Fruit fly (Drosophila melanogaster) whole organism, larva: Measurements from ENCODE around the gene Oatp30B.

Experiments
- noc ChIP-seq: fragments of 200-800 bp; sonication (Bioruptor generic); optimal IDR thresholded peaks from 3 replicates; lab custom pipeline; 2019; ENCODE audit warnings: missing biosample characterization, mild to moderate bottlenecking, missing genetic modification characterization, moderate library complexity

Gene Oatp30B

DNA sequence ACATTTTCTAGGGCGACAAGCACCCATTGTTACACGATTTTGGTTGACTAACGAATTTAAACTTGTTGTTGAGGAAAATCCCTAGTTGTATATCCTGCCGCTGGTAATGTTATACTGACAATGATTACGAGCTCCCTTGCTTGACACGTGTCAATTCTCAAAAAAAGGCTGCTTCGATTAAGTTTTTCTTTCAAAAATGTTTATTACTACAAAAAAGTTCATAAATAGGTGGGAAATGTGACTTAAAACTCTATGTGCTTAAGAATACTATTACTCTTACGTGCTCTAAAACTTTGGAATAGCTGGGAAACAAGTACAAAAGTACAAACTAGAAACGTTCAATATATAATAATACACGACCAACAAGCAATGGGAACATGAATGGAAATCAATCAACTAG is 58.5 kb downstream of the Oatp30B start, which contains the start of gene CG31709:
TSS of gene CG31709 (minus strand) at position 101 of the 400 bp plus-strand sequence.
- no peak for TF ChIP-seq noc (tag; lab: Kevin White, UChicago)

- no peak for TF ChIP-seq noc (tag; lab: Kevin White, UChicago)
Measured at dm6 chr2L:9581582-9581981, 60.6 kb downstream of the Oatp30B start, which contains the start of gene gcm. gcm (minus strand) TSS chr2L:9581745.

DNA sequence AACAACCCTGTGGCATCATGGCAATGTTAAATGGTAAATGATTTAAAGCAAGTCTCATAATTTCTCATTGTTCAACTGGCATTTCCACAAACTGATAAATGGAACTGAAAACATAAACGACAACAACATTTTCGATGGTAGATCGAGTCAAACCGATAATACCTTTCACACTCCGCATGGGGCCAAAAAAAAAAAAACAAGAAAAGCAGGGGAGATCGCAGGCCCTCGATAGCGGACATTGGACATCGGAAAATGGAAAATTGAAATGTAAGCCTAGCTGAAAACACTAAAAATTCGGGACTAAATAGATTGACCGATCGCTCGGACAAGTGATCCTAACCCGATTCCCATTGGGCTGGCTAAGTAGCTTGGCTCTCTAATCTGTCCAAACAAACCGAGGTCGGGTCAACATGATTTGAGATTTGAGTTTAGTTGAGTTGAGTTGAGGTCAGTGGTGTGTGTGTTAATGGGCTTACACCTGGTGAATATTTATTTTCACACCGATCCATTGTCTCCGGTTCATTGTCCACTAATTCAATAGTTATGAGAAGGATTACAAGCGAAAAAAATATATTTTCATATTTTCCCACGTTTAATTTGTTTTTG is 63.2 kb downstream of the Oatp30B start:
- no peak for TF ChIP-seq noc (tag; lab: Kevin White, UChicago)

DNA sequence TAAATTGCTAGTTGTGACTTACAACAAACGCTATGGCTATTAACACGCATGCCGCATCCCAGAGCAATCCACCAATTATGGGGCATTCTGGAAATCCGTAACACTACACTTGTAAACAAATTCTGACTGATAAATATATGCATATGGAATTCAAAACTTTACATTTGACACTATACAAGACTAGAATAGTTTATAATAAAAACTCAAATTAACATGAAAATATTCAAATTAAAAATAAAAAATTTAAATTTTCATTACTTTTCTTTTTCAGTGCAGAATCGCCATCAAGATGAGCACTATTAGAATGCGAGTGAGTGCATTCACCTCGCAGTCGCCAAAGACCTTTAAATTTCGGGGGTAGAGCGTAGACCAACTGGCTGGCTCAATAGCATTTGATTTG is 64.9 kb downstream of the Oatp30B start:
- TF ChIP-seq noc (tag; lab: Kevin White, UChicago) = no peak

- no peak for TF ChIP-seq noc (tag; lab: Kevin White, UChicago)
Measured at dm6 chr2L:9589176-9589575, 68.2 kb downstream of the Oatp30B start, which contains the start of gene CG3841. CG3841 (plus strand) TSS chr2L:9589476.
